Fruit fly (Drosophila melanogaster) whole organism, embryonic: ENCODE measurements around the gene CG5079.

Experiments
- Atf-2 ChIP-seq: fragments of 200-800 bp; sonication (Bioruptor generic); optimal IDR thresholded peaks from 2 replicates; lab custom pipeline; 2016; ENCODE audit warnings: missing biosample characterization, missing genetic modification characterization
- B-H2 ChIP-seq: fragments of 200-800 bp; sonication (Bioruptor generic); optimal IDR thresholded peaks from 2 replicates; lab custom pipeline; 2018; ENCODE audit warnings: missing biosample characterization, mild to moderate bottlenecking, missing genetic modification characterization
- Bgb ChIP-seq: fragments of 200-800 bp; sonication (Bioruptor generic); IDR thresholded peaks from 2 replicates; pipeline ENCODE4 v1.3.6; 2022; ENCODE audit warnings: missing biosample characterization, missing genetic modification characterization; ENCODE audit not compliant: partially characterized antibody
- CG10462 ChIP-seq: fragments of 200-800 bp; sonication (Bioruptor generic); optimal IDR thresholded peaks from 2 replicates; lab custom pipeline; 2016; ENCODE audit warnings: missing biosample characterization, missing genetic modification characterization
- CG10565 ChIP-seq: fragments of 200-800 bp; sonication (Bioruptor generic); optimal IDR thresholded peaks from 3 replicates; lab custom pipeline; 2016; ENCODE audit warnings: missing biosample characterization, mild to moderate bottlenecking, missing genetic modification characterization
- CG10979 ChIP-seq: fragments of 200-800 bp; sonication (Bioruptor generic); optimal IDR thresholded peaks from 2 replicates; lab custom pipeline; 2018; ENCODE audit warnings: missing biosample characterization, mild to moderate bottlenecking, missing genetic modification characterization, moderate library complexity
- CG11398 ChIP-seq: fragments of 200-800 bp; sonication (Bioruptor generic); optimal IDR thresholded peaks from 2 replicates; lab custom pipeline; 2016; ENCODE audit warnings: missing biosample characterization, missing genetic modification characterization
- CG11560 ChIP-seq: fragments of 200-800 bp; sonication (Bioruptor generic); IDR thresholded peaks from 3 replicates; pipeline ENCODE4 v1.3.6; 2022; ENCODE audit warnings: missing biosample characterization, missing genetic modification characterization
- CG12769 ChIP-seq: fragments of 200-800 bp; sonication (Bioruptor generic); optimal IDR thresholded peaks from 2 replicates; lab custom pipeline; 2019; ENCODE audit warnings: missing biosample characterization, mild to moderate bottlenecking, missing genetic modification characterization, moderate library complexity
- CG14965 ChIP-seq: fragments of 200-800 bp; sonication (Bioruptor generic); optimal IDR thresholded peaks from 2 replicates; lab custom pipeline; 2016; ENCODE audit warnings: missing biosample characterization, missing genetic modification characterization, borderline replicate concordance
- CG1529 ChIP-seq: fragments of 200-800 bp; sonication (Bioruptor generic); optimal IDR thresholded peaks from 3 replicates; lab custom pipeline; 2018; ENCODE audit warnings: missing biosample characterization, missing genetic modification characterization
- CG15479 ChIP-seq: fragments of 200-800 bp; sonication (Bioruptor generic); optimal IDR thresholded peaks from 3 replicates; lab custom pipeline; 2019; ENCODE audit warnings: missing biosample characterization, mild to moderate bottlenecking, missing genetic modification characterization, moderate library complexity
- CG16779 ChIP-seq: fragments of 200-800 bp; sonication (Bioruptor generic); IDR thresholded peaks from 2 replicates; pipeline ENCODE4 v1.3.6; 2022; ENCODE audit warnings: missing biosample characterization, missing genetic modification characterization
- CG17328 ChIP-seq: fragments of 200-800 bp; sonication (Bioruptor generic); IDR thresholded peaks from 2 replicates; pipeline ENCODE4 v1.3.6; 2022; ENCODE audit warnings: missing biosample characterization, missing genetic modification characterization
- CG18599 ChIP-seq: fragments of 200-800 bp; sonication (Bioruptor generic); optimal IDR thresholded peaks from 3 replicates; lab custom pipeline; 2017; ENCODE audit warnings: missing biosample characterization, missing genetic modification characterization, mild to moderate bottlenecking, moderate library complexity, missing genetic modification reagents
- CG2129 ChIP-seq: fragments of 200-800 bp; sonication (Bioruptor generic); IDR thresholded peaks from 2 replicates; pipeline ENCODE4 v1.3.6; 2022; ENCODE audit warnings: missing biosample characterization, missing genetic modification characterization; ENCODE audit not compliant: partially characterized antibody
- CG31365 ChIP-seq: fragments of 200-800 bp; sonication (Bioruptor generic); optimal IDR thresholded peaks from 2 replicates; lab custom pipeline; 2018; ENCODE audit warnings: missing biosample characterization, mild to moderate bottlenecking, missing genetic modification characterization
- CG32532 ChIP-seq: fragments of 200-800 bp; sonication (Bioruptor generic); IDR thresholded peaks from 2 replicates; pipeline ENCODE4 v1.3.6; 2022; ENCODE audit warnings: missing biosample characterization, missing genetic modification characterization
- CG3726 ChIP-seq: fragments of 200-800 bp; sonication (Bioruptor generic); IDR thresholded peaks from 3 replicates; pipeline ENCODE4, ENCODE4 v1.3.6; 2022; ENCODE audit warnings: missing biosample characterization, missing genetic modification characterization
- CG4820 ChIP-seq: fragments of 200-800 bp; sonication (Bioruptor generic); optimal IDR thresholded peaks from 3 replicates; lab custom pipeline; 2016; ENCODE audit warnings: missing biosample characterization, missing genetic modification characterization
- CG6791 ChIP-seq: fragments of 200-800 bp; sonication (Bioruptor generic); IDR thresholded peaks from 3 replicates; pipeline ENCODE4 v1.3.6; 2022; ENCODE audit warnings: missing biosample characterization, missing genetic modification characterization; ENCODE audit not compliant: partially characterized antibody
- CG7357 ChIP-seq: fragments of 200-800 bp; sonication (Bioruptor generic); IDR thresholded peaks from 3 replicates; pipeline ENCODE4 v1.3.6; 2022; ENCODE audit warnings: missing biosample characterization, missing genetic modification characterization
- CG8924 ChIP-seq: fragments of 200-800 bp; optimal IDR thresholded peaks from 3 replicates; lab custom pipeline; 2019; ENCODE audit warnings: missing biosample characterization, mild to moderate bottlenecking, missing genetic modification characterization, moderate library complexity
- CG8944 ChIP-seq: fragments of 200-800 bp; sonication (Bioruptor generic); optimal IDR thresholded peaks from 3 replicates; lab custom pipeline; 2016; ENCODE audit warnings: missing biosample characterization, missing genetic modification characterization
- CTCF ChIP-seq: fragments of 200-800 bp; sonication (Bioruptor generic); optimal IDR thresholded peaks from 2 replicates; lab custom pipeline; 2017; ENCODE audit warnings: missing biosample characterization, mild to moderate bottlenecking, missing genetic modification characterization, moderate library complexity
- Doc2 ChIP-seq: fragments of 200-800 bp; sonication (Bioruptor generic); IDR thresholded peaks from 2 replicates; pipeline ENCODE4 v1.3.6; 2022; ENCODE audit warnings: missing biosample characterization, missing genetic modification characterization
- Fer2 ChIP-seq: fragments of 200-800 bp; sonication (Bioruptor generic); optimal IDR thresholded peaks from 2 replicates; lab custom pipeline; 2018; ENCODE audit warnings: missing biosample characterization, mild to moderate bottlenecking, missing genetic modification characterization, moderate library complexity
- Fer3 ChIP-seq: fragments of 200-800 bp; sonication (Bioruptor generic); optimal IDR thresholded peaks from 2 replicates; lab custom pipeline; 2018; ENCODE audit warnings: missing biosample characterization, mild to moderate bottlenecking, missing genetic modification characterization, moderate library complexity
- Hmx ChIP-seq: fragments of 200-800 bp; sonication (Bioruptor generic); optimal IDR thresholded peaks from 2 replicates; lab custom pipeline; 2016; ENCODE audit warnings: missing biosample characterization, missing genetic modification characterization
- Hr78 ChIP-seq, 2 experiments: fragments of 200-800 bp in 1 of 2; fragments of >200 bp in 1 of 2; sonication (Bioruptor generic) in 1 of 2; optimal IDR thresholded peaks; 2 replicates each; lab custom pipeline; 2017 to 2019; ENCODE audit warnings: missing biosample characterization in 2 of 2, missing genetic modification characterization in 2 of 2, mild to moderate bottlenecking in 1 of 2, moderate library complexity in 1 of 2
- Ptx1 ChIP-seq: fragments of 200-800 bp; sonication (Bioruptor generic); IDR thresholded peaks from 2 replicates; pipeline ENCODE4 v1.3.6; 2022; ENCODE audit warnings: missing biosample characterization, missing genetic modification characterization
- Scr ChIP-seq: fragments of 200-800 bp; sonication (Bioruptor generic); IDR thresholded peaks from 2 replicates; pipeline ENCODE4 v1.3.6; 2022; ENCODE audit warnings: missing biosample characterization, missing genetic modification characterization; ENCODE audit not compliant: partially characterized antibody
- bcd ChIP-seq: fragments of 200-800 bp; sonication (Bioruptor generic); optimal IDR thresholded peaks from 2 replicates; lab custom pipeline; 2017; ENCODE audit warnings: missing biosample characterization, mild to moderate bottlenecking, missing genetic modification characterization
- cad ChIP-seq: fragments of >200 bp; optimal IDR thresholded peaks from 2 replicates; lab custom pipeline; 2017; ENCODE audit warnings: missing biosample characterization, missing genetic modification characterization
- chm ChIP-seq: fragments of 200-800 bp; sonication (Bioruptor generic); IDR thresholded peaks from 2 replicates; pipeline ENCODE4 v1.3.6; 2022; ENCODE audit warnings: missing biosample characterization, missing genetic modification characterization
- corto ChIP-seq: fragments of 200-800 bp; sonication (Bioruptor generic); optimal IDR thresholded peaks from 2 replicates; lab custom pipeline; 2016; ENCODE audit warnings: missing biosample characterization, mild to moderate bottlenecking, missing genetic modification characterization, moderate library complexity
- dpn ChIP-seq, 2 experiments: fragments of 200-800 bp; sonication (Bioruptor generic); optimal IDR thresholded peaks; 3 replicates each; lab custom pipeline; 2016; ENCODE audit warnings: missing biosample characterization in 2 of 2, missing genetic modification characterization in 2 of 2
- gem ChIP-seq: fragments of 200-800 bp; sonication (Bioruptor generic); optimal IDR thresholded peaks from 2 replicates; lab custom pipeline; 2019; ENCODE audit warnings: missing biosample characterization, mild to moderate bottlenecking, missing genetic modification characterization, moderate library complexity
- gro ChIP-seq: fragments of 200-800 bp; sonication (Bioruptor generic); optimal IDR thresholded peaks from 2 replicates; lab custom pipeline; 2016; ENCODE audit warnings: missing biosample characterization, missing genetic modification characterization
- ham ChIP-seq: fragments of 200-800 bp; sonication (Bioruptor generic); IDR thresholded peaks from 2 replicates; pipeline ENCODE4 v1.3.6; 2022; ENCODE audit warnings: missing biosample characterization, missing genetic modification characterization
- her ChIP-seq: fragments of 200-800 bp; sonication (Bioruptor generic); optimal IDR thresholded peaks from 2 replicates; lab custom pipeline; 2016; ENCODE audit warnings: missing biosample characterization, missing genetic modification characterization
- kay ChIP-seq: fragments of 200-800 bp; sonication (Bioruptor generic); optimal IDR thresholded peaks from 2 replicates; lab custom pipeline; 2016; ENCODE audit warnings: missing biosample characterization, missing genetic modification characterization
- nau ChIP-seq: fragments of 200-800 bp; sonication (Bioruptor generic); optimal IDR thresholded peaks from 3 replicates; lab custom pipeline; 2017; ENCODE audit warnings: missing biosample characterization, mild to moderate bottlenecking, missing genetic modification characterization, missing genetic modification reagents
- nom ChIP-seq: fragments of 200-800 bp; sonication (Bioruptor generic); optimal IDR thresholded peaks from 2 replicates; lab custom pipeline; 2017; ENCODE audit warnings: missing biosample characterization, missing genetic modification characterization, mild to moderate bottlenecking, moderate library complexity, missing genetic modification reagents
- org-1 ChIP-seq: fragments of 200-800 bp; sonication (Bioruptor generic); optimal IDR thresholded peaks from 2 replicates; lab custom pipeline; 2017; ENCODE audit warnings: missing biosample characterization, missing genetic modification characterization
- scrt ChIP-seq: fragments of 200-800 bp; sonication (Bioruptor generic); optimal IDR thresholded peaks from 2 replicates; lab custom pipeline; 2018; ENCODE audit warnings: missing biosample characterization, mild to moderate bottlenecking, missing genetic modification characterization, moderate library complexity
- sr ChIP-seq: fragments of 200-800 bp; sonication (Bioruptor generic); IDR thresholded peaks from 3 replicates; pipeline ENCODE4 v1.3.6; 2022; ENCODE audit warnings: missing biosample characterization, missing genetic modification characterization
- zfh1 ChIP-seq: fragments of 200-800 bp; sonication (Bioruptor generic); IDR thresholded peaks from 3 replicates; pipeline ENCODE4 v1.3.6; 2022; ENCODE audit warnings: missing biosample characterization, missing genetic modification characterization

CG5079 gene

DNA sequence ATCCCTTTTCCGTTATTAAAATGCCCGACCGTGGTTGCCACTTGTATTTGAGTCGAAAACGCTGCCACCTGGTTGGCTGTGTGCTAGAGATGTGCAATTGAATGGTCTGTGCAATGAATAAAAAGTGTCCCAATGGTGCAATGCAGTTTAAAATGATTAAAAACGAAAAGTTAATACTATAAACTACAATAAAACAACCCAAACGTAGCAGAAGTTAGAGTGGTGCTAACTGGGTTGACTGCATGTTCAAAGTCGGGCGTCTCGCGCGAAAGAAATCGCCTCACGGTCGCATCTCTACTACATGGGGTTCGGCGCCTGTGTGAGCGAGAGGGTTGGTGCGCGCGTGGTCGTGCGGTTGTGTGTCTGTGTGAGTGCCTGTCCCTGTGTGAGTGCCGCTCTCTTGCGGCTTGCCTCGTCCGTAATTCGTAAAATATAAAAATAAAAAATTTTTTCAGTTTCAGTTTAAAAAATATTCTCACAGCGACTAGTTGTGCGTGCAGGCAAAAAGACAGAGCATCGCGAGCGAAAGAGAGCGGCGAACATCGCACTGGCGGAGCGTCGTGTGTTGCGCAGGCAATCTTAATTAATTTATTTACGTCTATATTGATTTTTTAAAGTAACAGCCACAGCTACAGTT is 33.5 kb downstream of the CG5079 start (continued):
- no peak for TF ChIP-seq corto (GFP tag; lab: Kevin White, UChicago)
- TF ChIP-seq CG11560 (tag; lab: Robert Waterston, UW) = peak; percentile 85
- TF ChIP-seq zfh1 (GFP tag; lab: Robert Waterston, UW) = peak; percentile 91
- TF ChIP-seq CG4820 (GFP tag; lab: Kevin White, UChicago) = peak; percentile 86
- TF ChIP-seq Hr78 (GFP tag; optimal IDR thresholded peaks at IDR 0.05; lab: Kevin White, UChicago) = peak in 1 of 2 experiments; percentile 45
- TF ChIP-seq CG18599 = peak; percentile 94
- peak; percentile 94 for TF ChIP-seq gem (tag; lab: Kevin White, UChicago)
- TF ChIP-seq CG10462 (GFP tag; lab: Kevin White, UChicago) = peak; percentile 87
- TF ChIP-seq Fer3 (tag; lab: Kevin White, UChicago) = peak; percentile 88

DNA sequence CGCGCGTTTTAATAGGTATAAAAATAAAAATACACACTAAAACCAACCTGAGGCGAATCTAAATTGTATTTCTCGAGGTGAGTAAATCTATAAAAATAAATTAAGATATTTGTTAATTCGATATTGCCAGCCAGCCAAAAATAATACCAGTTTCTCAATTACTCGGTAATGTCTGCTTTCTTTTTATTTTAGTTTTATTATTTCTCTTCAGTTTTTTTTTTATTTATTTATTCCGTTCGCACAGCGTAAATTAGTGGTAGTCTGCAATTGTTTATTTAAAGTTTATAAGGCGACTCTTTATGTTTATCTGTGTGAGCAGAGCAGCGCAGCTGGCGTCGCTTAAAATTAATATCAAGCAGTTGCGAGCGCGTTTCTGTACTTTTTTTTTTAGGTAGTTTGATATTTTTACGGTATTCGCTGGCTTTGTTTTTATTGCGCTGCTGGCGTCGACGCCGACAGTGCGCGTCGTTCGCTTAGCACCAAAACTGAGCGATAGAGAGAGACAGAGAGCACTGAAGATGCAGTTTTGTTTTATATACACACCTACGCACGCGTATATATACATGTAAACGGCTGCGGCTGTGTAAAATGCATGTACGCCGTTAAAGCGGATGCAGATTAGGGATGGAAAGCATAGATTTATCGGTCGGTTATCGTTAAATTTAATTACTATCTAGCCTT is 34.3 kb downstream of the CG5079 start:
- TF ChIP-seq kay (no peak), cad (GFP tag; lab: Kevin White, UChicago) (peak; percentile 66), Scr (GFP tag; lab: Robert Waterston, UW) (peak; percentile 67), CG12769 (no peak), CG8924 (tag; lab: Kevin White, UChicago) (peak; percentile 80), CG32532 (GFP tag; lab: Robert Waterston, UW) (0 out of 2 replicates have a peak, but pooled peaks have one; percentile 11), Bgb (GFP tag; lab: Robert Waterston, UW) (peak; percentile 84), scrt (GFP tag; lab: Kevin White, UChicago) (no peak), CG16779 (GFP tag; lab: Robert Waterston, UW) (no peak), CG11398 (no peak), gro (GFP tag; lab: Kevin White, UChicago) (no peak), Doc2 (GFP tag; lab: Robert Waterston, UW) (no peak), CG17328 (GFP tag; lab: Robert Waterston, UW) (peak; percentile 19; the same call in 1 of the 2 replicates), nom (GFP tag; lab: Kevin White, UChicago) (peak; percentile 85), CG14965 (GFP tag; lab: Kevin White, UChicago) (no peak), CG7357 (no peak), CG15479 (peak; percentile 21), CG1529 (GFP tag; lab: Kevin White, UChicago) (no peak), org-1 (GFP tag; lab: Kevin White, UChicago) (no peak), CG2129 (no peak), CG6791 (peak; percentile 96), ham (GFP tag; lab: Robert Waterston, UW) (no peak), B-H2 (GFP tag; lab: Kevin White, UChicago) (no peak), chm (peak; percentile 65), CG8944 (GFP tag; lab: Kevin White, UChicago) (no peak), CTCF (GFP tag; lab: Kevin White, UChicago) (peak; percentile 63), her (GFP tag; lab: Kevin White, UChicago) (no peak), CG10565 (GFP tag; lab: Kevin White, UChicago) (no peak), CG10979 (peak; percentile 37), dpn (GFP tag; optimal IDR thresholded peaks at IDR 0.05; lab: Kevin White, UChicago) (no peak), Atf-2 (GFP tag; lab: Kevin White, UChicago) (no peak), Fer2 (no peak), sr (GFP tag; lab: Robert Waterston, UW) (peak; percentile 97), nau (GFP tag; lab: Kevin White, UChicago) (no peak), CG3726 (GFP tag; lab: Robert Waterston, UW) (no peak), CG31365 (tag; lab: Kevin White, UChicago) (peak; percentile 71), bcd (peak; percentile 90), Ptx1 (no peak), Hmx (no peak)
